Fruit fly (Drosophila melanogaster): ENCODE data around the gene Cyp6d5.

- TF ChIP-seq insv (optimal IDR thresholded peaks at IDR 0.05): no peak
- no peak for TF ChIP-seq psq (optimal IDR thresholded peaks at IDR 0.05)
- TF ChIP-seq Myc (optimal IDR thresholded peaks at IDR 0.05): no peak
These were observed 40.0 kb upstream of the Cyp6d5 start for dm6 chr3R:13988923-13989436.
